Worm (Caenorhabditis elegans) whole organism, L1 larva: ENCODE data around the gene grk-2.

Experiments
- C04F5.9 ChIP-seq: sonication (generic microtip); optimal IDR thresholded peaks from 2 replicates; lab custom pipeline; 2016; ENCODE audit warnings: missing genetic modification characterization, missing compliant biosample characterization
- C16A3.4 ChIP-seq: fragments of 150-350 bp; optimal IDR thresholded peaks from 2 replicates; lab custom pipeline; 2014; ENCODE audit warnings: missing biosample characterization, missing genetic modification characterization
- C34B4.2 ChIP-seq: sonication (generic microtip); optimal IDR thresholded peaks from 2 replicates; lab custom pipeline; 2017; ENCODE audit warnings: mild to moderate bottlenecking, missing genetic modification characterization, missing compliant biosample characterization
- aha-1 ChIP-seq: fragments of 150-350 bp; optimal IDR thresholded peaks from 2 replicates; lab custom pipeline; 2014; ENCODE audit warnings: missing biosample characterization, missing genetic modification characterization
- alr-1 ChIP-seq: fragments of 200-800 bp; sonication (Bioruptor generic); optimal IDR thresholded peaks from 2 replicates; lab custom pipeline; 2018; ENCODE audit warnings: borderline replicate concordance, mild to moderate bottlenecking, missing genetic modification characterization, missing compliant biosample characterization
- aly-2 ChIP-seq: fragments of 150-350 bp; optimal IDR thresholded peaks from 2 replicates; lab custom pipeline; 2014; ENCODE audit warnings: missing biosample characterization, missing genetic modification characterization
- ama-1 ChIP-seq: fragments of 150-350 bp; optimal IDR thresholded peaks from 2 replicates; lab custom pipeline; 2014
- ceh-63 ChIP-seq: fragments of 200-800 bp; sonication (Bioruptor generic); optimal IDR thresholded peaks from 2 replicates; lab custom pipeline; 2018; ENCODE audit warnings: mild to moderate bottlenecking, missing genetic modification characterization, missing compliant biosample characterization
- ceh-8 ChIP-seq: fragments of 200-800 bp; sonication (Bioruptor generic); optimal IDR thresholded peaks from 2 replicates; lab custom pipeline; 2018; ENCODE audit warnings: mild to moderate bottlenecking, missing genetic modification characterization, moderate library complexity, missing compliant biosample characterization
- ceh-88 ChIP-seq: fragments of 200-800 bp; sonication (Bioruptor generic); IDR thresholded peaks from 2 replicates; pipeline ENCODE4 v1.3.6; 2022; ENCODE audit warnings: missing genetic modification characterization, missing compliant biosample characterization
- ces-1 ChIP-seq: fragments of 150-350 bp; optimal IDR thresholded peaks from 2 replicates; lab custom pipeline; 2014; ENCODE audit warnings: missing biosample characterization, missing genetic modification reagents, missing genetic modification characterization
- dpl-1 ChIP-seq, 3 experiments: fragments of 150-350 bp in 2 of 3; sonication (generic microtip) in 1 of 3; optimal IDR thresholded peaks; 2 replicates each; lab custom pipeline; 2014 to 2017; ENCODE audit warnings: missing biosample characterization in 3 of 3, missing genetic modification characterization in 3 of 3, missing genetic modification reagents in 3 of 3
- dsc-1 ChIP-seq: sonication (generic microtip); optimal IDR thresholded peaks from 2 replicates; lab custom pipeline; 2016; ENCODE audit warnings: mild to moderate bottlenecking, missing genetic modification characterization, missing compliant biosample characterization
- efl-1 ChIP-seq, 4 experiments: fragments of 150-350 bp; optimal IDR thresholded peaks in 3 of 4; peaks in 1 of 4; 1 replicate in 1 of 4; 2 replicates in 3 of 4; lab custom pipeline; 2014; ENCODE audit warnings: missing biosample characterization in 2 of 4, missing genetic modification characterization in 2 of 4, missing genetic modification reagents in 2 of 4
- efl-3 ChIP-seq: fragments of 200-800 bp; sonication (Bioruptor generic); optimal IDR thresholded peaks from 2 replicates; lab custom pipeline; 2018; ENCODE audit warnings: mild to moderate bottlenecking, missing genetic modification characterization, missing compliant biosample characterization
- egl-13 ChIP-seq: sonication (generic microtip); optimal IDR thresholded peaks from 2 replicates; lab custom pipeline; 2016; ENCODE audit warnings: missing genotype, missing genetic modification reagents, missing genetic modification characterization, missing compliant biosample characterization
- egl-27 ChIP-seq, 2 experiments: fragments of 150-350 bp in 1 of 2; sonication (generic microtip); optimal IDR thresholded peaks; 3 replicates each; lab custom pipeline; 2017 to 2018; ENCODE audit warnings: missing biosample characterization in 2 of 2, missing genetic modification characterization in 2 of 2, missing genetic modification reagents in 2 of 2
- elt-3 ChIP-seq, 6 experiments: fragments of 150-350 bp in 1 of 6; sonication (generic microtip); optimal IDR thresholded peaks; 2 replicates each; lab custom pipeline; 2017 to 2018; ENCODE audit warnings: missing biosample characterization in 6 of 6, missing genetic modification characterization in 6 of 6, inconsistent platforms in 1 of 6
- ets-5 ChIP-seq: fragments of 200-800 bp; sonication (Bioruptor generic); IDR thresholded peaks from 2 replicates; pipeline ENCODE4 v1.3.6; 2022; ENCODE audit warnings: missing genetic modification characterization, missing compliant biosample characterization
- fkh-10 ChIP-seq: sonication (generic microtip); optimal IDR thresholded peaks from 2 replicates; lab custom pipeline; 2017; ENCODE audit warnings: missing biosample characterization, missing genetic modification reagents, missing genetic modification characterization
- fkh-4 ChIP-seq: sonication (generic microtip); optimal IDR thresholded peaks from 2 replicates; lab custom pipeline; 2016; ENCODE audit warnings: missing compliant biosample characterization, missing genetic modification characterization, borderline replicate concordance
- fkh-8 ChIP-seq: sonication (generic microtip); optimal IDR thresholded peaks from 2 replicates; lab custom pipeline; 2016; ENCODE audit warnings: mild to moderate bottlenecking, missing genetic modification characterization, missing compliant biosample characterization
- grh-1 ChIP-seq: fragments of 200-800 bp; sonication (Bioruptor generic); IDR thresholded peaks from 2 replicates; pipeline ENCODE4 v1.3.6; 2022; ENCODE audit warnings: missing genetic modification reagents, missing genetic modification characterization, missing compliant biosample characterization
- hpl-2 ChIP-seq: fragments of 150-350 bp; optimal IDR thresholded peaks from 2 replicates; lab custom pipeline; 2014; ENCODE audit warnings: missing biosample characterization, missing genetic modification reagents, missing genetic modification characterization
- irx-1 ChIP-seq: sonication (generic microtip); optimal IDR thresholded peaks from 2 replicates; lab custom pipeline; 2016; ENCODE audit warnings: missing genetic modification characterization, missing compliant biosample characterization
- isw-1 ChIP-seq: fragments of 200-800 bp; sonication (Bioruptor generic); IDR thresholded peaks from 2 replicates; pipeline ENCODE4 v1.3.6; 2022; ENCODE audit warnings: missing genetic modification characterization, missing compliant biosample characterization
- lin-13 ChIP-seq: fragments of 150-350 bp; optimal IDR thresholded peaks from 2 replicates; lab custom pipeline; 2014; ENCODE audit warnings: missing biosample characterization, missing genetic modification reagents, missing genetic modification characterization
- lin-14 ChIP-seq: fragments of 200-800 bp; sonication (Bioruptor generic); optimal IDR thresholded peaks from 2 replicates; lab custom pipeline; 2018; ENCODE audit warnings: mild to moderate bottlenecking, missing genetic modification characterization, moderate library complexity, missing compliant biosample characterization
- lin-15B ChIP-seq: fragments of 150-350 bp; sonication (generic microtip); optimal IDR thresholded peaks from 3 replicates; lab custom pipeline; 2014; ENCODE audit warnings: missing biosample characterization, missing genetic modification characterization
- lin-39 ChIP-seq: fragments of 150-350 bp; optimal IDR thresholded peaks from 2 replicates; lab custom pipeline; 2014; ENCODE audit warnings: missing biosample characterization, missing genetic modification reagents, missing genetic modification characterization
- lsy-2 ChIP-seq, 2 experiments: fragments of 150-350 bp; optimal IDR thresholded peaks; 2 replicates each; lab custom pipeline; 2014; ENCODE audit warnings: missing biosample characterization in 2 of 2, missing genetic modification characterization in 2 of 2
- mab-9 ChIP-seq: fragments of 200-800 bp; sonication (Bioruptor generic); IDR thresholded peaks from 2 replicates; pipeline ENCODE4 v1.3.6; 2022; ENCODE audit warnings: missing genetic modification reagents, missing genetic modification characterization, missing compliant biosample characterization
- mef-2 ChIP-seq: fragments of 150-350 bp; optimal IDR thresholded peaks from 2 replicates; lab custom pipeline; 2014; ENCODE audit warnings: missing biosample characterization, missing genetic modification characterization
- mep-1 ChIP-seq: fragments of 150-350 bp; optimal IDR thresholded peaks from 2 replicates; lab custom pipeline; 2014; ENCODE audit warnings: missing biosample characterization, missing genetic modification characterization
- nhr-12 ChIP-seq: sonication (generic microtip); optimal IDR thresholded peaks from 2 replicates; lab custom pipeline; 2017; ENCODE audit warnings: missing biosample characterization, missing genetic modification characterization
- nhr-47 ChIP-seq: sonication (generic microtip); optimal IDR thresholded peaks from 2 replicates; lab custom pipeline; 2016; ENCODE audit warnings: mild to moderate bottlenecking, missing genetic modification characterization, moderate library complexity, missing compliant biosample characterization
- nhr-71 ChIP-seq: sonication (generic microtip); optimal IDR thresholded peaks from 2 replicates; lab custom pipeline; 2016; ENCODE audit warnings: mild to moderate bottlenecking, missing genetic modification characterization, moderate library complexity, missing compliant biosample characterization
- nhr-76 ChIP-seq: sonication (generic microtip); optimal IDR thresholded peaks from 2 replicates; lab custom pipeline; 2017; ENCODE audit warnings: missing biosample characterization, missing genetic modification characterization
- nhr-84 ChIP-seq: sonication (generic microtip); optimal IDR thresholded peaks from 2 replicates; lab custom pipeline; 2017; ENCODE audit warnings: missing biosample characterization, missing genetic modification characterization
- nhr-85 ChIP-seq: sonication (generic microtip); peaks from one replicate; lab custom pipeline; 2016; ENCODE audit warnings: missing genetic modification characterization, inconsistent platforms, missing compliant biosample characterization
- pag-3 ChIP-seq: sonication (generic microtip); optimal IDR thresholded peaks from 2 replicates; lab custom pipeline; 2017; ENCODE audit warnings: missing genetic modification characterization, mild to moderate bottlenecking, missing compliant biosample characterization, antibody characterized with exemption, borderline replicate concordance; ENCODE audit not compliant: insufficient read depth
- pqm-1 ChIP-seq: sonication (generic microtip); optimal IDR thresholded peaks from 3 replicates; lab custom pipeline; 2017; ENCODE audit warnings: missing biosample characterization, missing genetic modification characterization
- rnt-1 ChIP-seq: sonication (generic microtip); optimal IDR thresholded peaks from 2 replicates; lab custom pipeline; 2016; ENCODE audit warnings: mild to moderate bottlenecking, missing genetic modification characterization, moderate library complexity, missing compliant biosample characterization
- skn-1 ChIP-seq: fragments of 150-350 bp; optimal IDR thresholded peaks from 2 replicates; lab custom pipeline; 2014; ENCODE audit warnings: missing biosample characterization, missing genetic modification characterization
- snpc-4 ChIP-seq: fragments of 150-350 bp; optimal IDR thresholded peaks from 2 replicates; lab custom pipeline; 2014; ENCODE audit warnings: missing biosample characterization, missing genetic modification characterization
- sox-4 ChIP-seq: sonication (generic microtip); optimal IDR thresholded peaks from 2 replicates; lab custom pipeline; 2016; ENCODE audit warnings: missing genetic modification characterization, missing compliant biosample characterization
- swsn-7 ChIP-seq: sonication (generic microtip); optimal IDR thresholded peaks from 2 replicates; lab custom pipeline; 2016; ENCODE audit warnings: missing genetic modification characterization, missing compliant biosample characterization
- unc-130 ChIP-seq: fragments of 150-350 bp; optimal IDR thresholded peaks from 2 replicates; lab custom pipeline; 2017; ENCODE audit warnings: missing biosample characterization, missing genetic modification characterization, inconsistent platforms
- unc-30 ChIP-seq: sonication (generic microtip); optimal IDR thresholded peaks from 2 replicates; lab custom pipeline; 2017; ENCODE audit warnings: missing biosample characterization, missing genetic modification characterization
- unc-62 ChIP-seq: fragments of 150-350 bp; optimal IDR thresholded peaks from 2 replicates; lab custom pipeline; 2014; ENCODE audit warnings: missing biosample characterization, missing genetic modification reagents, missing genetic modification characterization
- unc-98 ChIP-seq: fragments of 200-800 bp; sonication (Bioruptor generic); IDR thresholded peaks from 2 replicates; pipeline ENCODE4 v1.3.6; 2022; ENCODE audit warnings: missing genetic modification characterization, missing compliant biosample characterization
- xbp-1 ChIP-seq: sonication (generic microtip); optimal IDR thresholded peaks from 2 replicates; lab custom pipeline; 2016; ENCODE audit warnings: missing genetic modification characterization, missing compliant biosample characterization
- zip-4 ChIP-seq: fragments of 200-800 bp; sonication (Bioruptor generic); optimal IDR thresholded peaks from 2 replicates; lab custom pipeline; 2018; ENCODE audit warnings: mild to moderate bottlenecking, missing genetic modification characterization, moderate library complexity, missing compliant biosample characterization
- ztf-4 ChIP-seq: fragments of 150-350 bp; optimal IDR thresholded peaks from 2 replicates; lab custom pipeline; 2014; ENCODE audit warnings: missing biosample characterization, missing genetic modification characterization

grk-2 gene

ce11 chrIII:634618-635017 is 41.3 kb upstream of the grk-2 start, which contains the start of gene fem-2 (continued):
- TF ChIP-seq dsc-1 (peak; percentile 16), pag-3 (tag; lab: Kevin White, UChicago) (no peak), unc-62 (GFP tag; lab: Kevin White, UChicago) (no peak), zip-4 (GFP tag; lab: Kevin White, UChicago) (peak; percentile 9), aha-1 (no peak), unc-98 (no peak), nhr-85 (peak; percentile 76), ama-1 (lab: Kevin White, UChicago) (no peak), C04F5.9 (tag; lab: Kevin White, UChicago) (no peak), lin-13 (GFP tag; lab: Kevin White, UChicago) (peak; percentile 26), alr-1 (no peak), ceh-63 (no peak), aly-2 (tag; lab: Kevin White, UChicago) (no peak), unc-30 (tag; lab: Kevin White, UChicago) (no peak), ets-5 (no peak), nhr-71 (peak; percentile 64), C16A3.4 (tag; lab: Kevin White, UChicago) (peak; percentile 46), ceh-8 (no peak), isw-1 (GFP tag; lab: Robert Waterston, UW) (peak; percentile 16; the same call in 1 of the 2 replicates), nhr-47 (tag; lab: Kevin White, UChicago) (peak; percentile 66), rnt-1 (tag; lab: Kevin White, UChicago) (peak; percentile 24), efl-1 (optimal IDR thresholded peaks at IDR 0.05; lab: Kevin White, UChicago) (peak; percentile 32 to 47), efl-1 (GFP tag; optimal IDR thresholded peaks at IDR 0.05 in 1 of 2; lab: Kevin White, UChicago) (peak; percentile 52 to 90), skn-1 (no peak), lsy-2 (tag; optimal IDR thresholded peaks at IDR 0.05; lab: Kevin White, UChicago) (peak; percentile 57 to 67), hpl-2 (GFP tag; lab: Kevin White, UChicago) (no peak), lin-15B (tag; lab: Kevin White, UChicago) (no peak), swsn-7 (tag; lab: Kevin White, UChicago) (peak; percentile 52), elt-3 (tag; optimal IDR thresholded peaks at IDR 0.05; lab: Kevin White, UChicago) (no peak), nhr-84 (tag; lab: Kevin White, UChicago) (no peak), unc-130 (tag; lab: Kevin White, UChicago) (peak; percentile 22), ces-1 (GFP tag; lab: Kevin White, UChicago) (no peak), xbp-1 (tag; lab: Kevin White, UChicago) (peak; percentile 50), pqm-1 (no peak), grh-1 (GFP tag; lab: Robert Waterston, UW) (no peak), C34B4.2 (tag; lab: Kevin White, UChicago) (no peak), egl-13 (tag; lab: Kevin White, UChicago) (no peak), sox-4 (tag; lab: Kevin White, UChicago) (peak; percentile 6), mep-1 (peak; percentile 79), efl-3 (GFP tag; lab: Kevin White, UChicago) (no peak), fkh-10 (GFP tag; lab: Kevin White, UChicago) (no peak), nhr-76 (no peak), fkh-4 (tag; lab: Kevin White, UChicago) (no peak), lin-39 (tag; lab: Kevin White, UChicago) (no peak), ceh-88 (GFP tag; lab: Robert Waterston, UW) (no peak), mef-2 (no peak), nhr-12 (no peak), mab-9 (GFP tag; lab: Robert Waterston, UW) (no peak), fkh-8 (peak; percentile 1), lin-14 (GFP tag; lab: Kevin White, UChicago) (no peak), ztf-4 (tag; lab: Kevin White, UChicago) (no peak), dpl-1 (GFP tag; optimal IDR thresholded peaks at IDR 0.05; lab: Kevin White, UChicago) (peak; percentile 38 to 53 (median 44)), egl-27 (tag; optimal IDR thresholded peaks at IDR 0.05; lab: Kevin White, UChicago) (no peak), irx-1 (no peak), snpc-4 (tag; lab: Kevin White, UChicago) (no peak)
